Fruit fly (Drosophila melanogaster): Measurements from ENCODE around the gene CG1299.

Gene CG1299

dm6 chr3L:4108844-4109494 lies 39.5 kb upstream of the CG1299 start (continued):
- no peak for TF ChIP-seq Mio (GFP tag; optimal IDR thresholded peaks at IDR 0.05)
- TF ChIP-seq Hnf4 (GFP tag; optimal IDR thresholded peaks at IDR 0.05), result no peak
- no peak for TF ChIP-seq Dfd (GFP tag; optimal IDR thresholded peaks at IDR 0.05)
- TF ChIP-seq ey (GFP tag; optimal IDR thresholded peaks at IDR 0.05), result peak; percentile 29
- no peak for TF ChIP-seq Vsx2 (GFP tag; optimal IDR thresholded peaks at IDR 0.05; ENCODE audit: partially characterized antibody)
- no peak for TF ChIP-seq Abd-B (GFP tag; optimal IDR thresholded peaks at IDR 0.05)

dm6 chr3L:4110212-4110611 lies 38.3 kb upstream of the CG1299 start:
- TF ChIP-seq CG32264 (GFP tag; optimal IDR thresholded peaks at IDR 0.05) (no peak), Dfd (GFP tag; optimal IDR thresholded peaks at IDR 0.05) (no peak), Mio (GFP tag; optimal IDR thresholded peaks at IDR 0.05) (no peak), psq (GFP tag; optimal IDR thresholded peaks at IDR 0.05) (no peak), dsf (GFP tag; optimal IDR thresholded peaks at IDR 0.05; ENCODE audit: borderline replicate concordance) (no peak), tai (GFP tag; optimal IDR thresholded peaks at IDR 0.05) (no peak), dmrt93B (GFP tag; optimal IDR thresholded peaks at IDR 0.05) (no peak), woc (GFP tag; optimal IDR thresholded peaks at IDR 0.05) (no peak), foxo (GFP tag; optimal IDR thresholded peaks at IDR 0.05) (no peak), Jra (GFP tag; optimal IDR thresholded peaks at IDR 0.05) (no peak), rgr (GFP tag; optimal IDR thresholded peaks at IDR 0.05) (no peak), br (GFP tag; optimal IDR thresholded peaks at IDR 0.05) (no peak), usp (GFP tag; optimal IDR thresholded peaks at IDR 0.05) (no peak), OdsH (GFP tag; optimal IDR thresholded peaks at IDR 0.05) (no peak), sv (GFP tag; optimal IDR thresholded peaks at IDR 0.05) (no peak), Hr83 (GFP tag; optimal IDR thresholded peaks at IDR 0.05; ENCODE audit: poor library complexity, severe bottlenecking) (no peak), pan (optimal IDR thresholded peaks at IDR 0.05) (no peak), Abd-B (GFP tag; optimal IDR thresholded peaks at IDR 0.05) (no peak)

- TF ChIP-seq HLH106 (tag; optimal IDR thresholded peaks at IDR 0.05), result no peak
- TF ChIP-seq Dif (GFP tag; optimal IDR thresholded peaks at IDR 0.05; ENCODE audit: partially characterized antibody), result no peak
- no peak for TF ChIP-seq CrebA (GFP tag; optimal IDR thresholded peaks at IDR 0.05; ENCODE audit: borderline replicate concordance)
- no peak for TF ChIP-seq Vsx2 (GFP tag; optimal IDR thresholded peaks at IDR 0.05; ENCODE audit: partially characterized antibody)
- TF ChIP-seq tai (GFP tag; optimal IDR thresholded peaks at IDR 0.05), result no peak
- TF ChIP-seq dsf (GFP tag; optimal IDR thresholded peaks at IDR 0.05; ENCODE audit: borderline replicate concordance), result no peak
- no peak for TF ChIP-seq jim (GFP tag; optimal IDR thresholded peaks at IDR 0.05)
- no peak for TF ChIP-seq Rel (GFP tag; optimal IDR thresholded peaks at IDR 0.05)
- TF ChIP-seq Rel (tag; optimal IDR thresholded peaks at IDR 0.05), result no peak
- TF ChIP-seq dl (GFP tag; optimal IDR thresholded peaks at IDR 0.05; ENCODE audit: insufficient read depth in 1 of 2, partially characterized antibody in 2 of 2), result no peak
- TF ChIP-seq Hnf4 (GFP tag; optimal IDR thresholded peaks at IDR 0.05), result no peak
- no peak for TF ChIP-seq h (GFP tag; optimal IDR thresholded peaks at IDR 0.05)
- TF ChIP-seq Jra (GFP tag; optimal IDR thresholded peaks at IDR 0.05), result no peak
- no peak for TF ChIP-seq br (GFP tag; optimal IDR thresholded peaks at IDR 0.05)
- TF ChIP-seq fru (GFP tag; optimal IDR thresholded peaks at IDR 0.05), result no peak
- TF ChIP-seq usp (GFP tag; optimal IDR thresholded peaks at IDR 0.05), result no peak
- no peak for TF ChIP-seq sv (GFP tag; optimal IDR thresholded peaks at IDR 0.05)
- no peak for TF ChIP-seq pan (optimal IDR thresholded peaks at IDR 0.05)
Observed at dm6 chr3L:4113998-4114397, 34.5 kb upstream of the CG1299 start.

dm6 chr3L:4115107-4115506 lies 33.4 kb upstream of the CG1299 start:
- TF ChIP-seq rgr (GFP tag; optimal IDR thresholded peaks at IDR 0.05) (no peak), N (GFP tag; optimal IDR thresholded peaks at IDR 0.05) (no peak), pan (optimal IDR thresholded peaks at IDR 0.05) (no peak)

dm6 chr3L:4115701-4116100 lies 32.8 kb upstream of the CG1299 start:
- no peak for TF ChIP-seq Jra (GFP tag; optimal IDR thresholded peaks at IDR 0.05)
- no peak for TF ChIP-seq Rel (GFP tag; optimal IDR thresholded peaks at IDR 0.05)
- peak; percentile 62 for TF ChIP-seq Rel (tag; optimal IDR thresholded peaks at IDR 0.05)
- TF ChIP-seq HLH106 (tag; optimal IDR thresholded peaks at IDR 0.05), result no peak
- TF ChIP-seq h (GFP tag; optimal IDR thresholded peaks at IDR 0.05), result peak; percentile 12
- no peak for TF ChIP-seq br (GFP tag; optimal IDR thresholded peaks at IDR 0.05)
- no peak for TF ChIP-seq Dfd (GFP tag; optimal IDR thresholded peaks at IDR 0.05)
- TF ChIP-seq brk (GFP tag; optimal IDR thresholded peaks at IDR 0.05), result no peak
- TF ChIP-seq CrebA (GFP tag; optimal IDR thresholded peaks at IDR 0.05; ENCODE audit: borderline replicate concordance), result no peak
- TF ChIP-seq Hr78 (GFP tag; optimal IDR thresholded peaks at IDR 0.05), result no peak

Measured in whole organism, wandering third instar larva.